Worm (Caenorhabditis elegans) whole organism, L2 larva: Measurements from ENCODE around the gene T23D5.8.

Experiments used
- R02D3.7 ChIP-seq: fragments of 150-350 bp; optimal IDR thresholded peaks from 2 replicates; lab custom pipeline; 2014; ENCODE audit warnings: missing biosample characterization, missing genetic modification characterization
- elt-1 ChIP-seq: fragments of 150-350 bp; optimal IDR thresholded peaks from 2 replicates; lab custom pipeline; 2014; ENCODE audit warnings: missing biosample characterization, missing genetic modification characterization
- gmeb-1 ChIP-seq: fragments of 150-350 bp; optimal IDR thresholded peaks from 2 replicates; lab custom pipeline; 2014; ENCODE audit warnings: missing biosample characterization, missing genetic modification characterization
- lsy-2 ChIP-seq, 2 experiments: fragments of 150-350 bp in 1 of 2; sonication (generic microtip) in 1 of 2; optimal IDR thresholded peaks; 2 replicates each; lab custom pipeline; 2014 to 2017; ENCODE audit warnings: missing biosample characterization in 2 of 2, missing genetic modification characterization in 2 of 2
- mab-5 ChIP-seq: fragments of 150-350 bp; optimal IDR thresholded peaks from 2 replicates; lab custom pipeline; 2014; ENCODE audit warnings: missing biosample characterization, missing genetic modification characterization
- mdl-1 ChIP-seq, 2 experiments: fragments of 150-350 bp in 1 of 2; sonication (generic microtip) in 1 of 2; optimal IDR thresholded peaks; 2 replicates each; lab custom pipeline; 2017; ENCODE audit warnings: missing biosample characterization in 2 of 2, missing genetic modification characterization in 2 of 2
- nhr-12 ChIP-seq: fragments of 150-350 bp; optimal IDR thresholded peaks from 2 replicates; lab custom pipeline; 2014; ENCODE audit warnings: missing biosample characterization, missing genetic modification characterization
- nhr-129 ChIP-seq: fragments of 150-350 bp; optimal IDR thresholded peaks from 2 replicates; lab custom pipeline; 2014; ENCODE audit warnings: missing biosample characterization, missing genetic modification characterization
- nhr-21 ChIP-seq: fragments of 150-350 bp; optimal IDR thresholded peaks from 2 replicates; lab custom pipeline; 2014; ENCODE audit warnings: missing biosample characterization, missing genetic modification characterization
- nhr-23 ChIP-seq: fragments of 150-350 bp; optimal IDR thresholded peaks from 2 replicates; lab custom pipeline; 2014; ENCODE audit warnings: missing biosample characterization, missing genetic modification reagents, missing genetic modification characterization
- nhr-6 ChIP-seq: fragments of 150-350 bp; optimal IDR thresholded peaks from 2 replicates; lab custom pipeline; 2014; ENCODE audit warnings: missing biosample characterization, missing genetic modification characterization
- sma-3 ChIP-seq: sonication (generic microtip); optimal IDR thresholded peaks from 2 replicates; lab custom pipeline; 2016; ENCODE audit warnings: missing genetic modification reagents, missing genetic modification characterization, missing compliant biosample characterization
- zag-1 ChIP-seq: fragments of 150-350 bp; optimal IDR thresholded peaks from 2 replicates; lab custom pipeline; 2014; ENCODE audit warnings: missing biosample characterization, missing genetic modification characterization

ce11 chrV:15702263-15702662 lies 46.0 kb downstream of the T23D5.8 start, which contains the start of gene nhr-53:
- TF ChIP-seq nhr-23 (tag; lab: Kevin White, UChicago) = no peak
- no peak for TF ChIP-seq mdl-1 (tag; optimal IDR thresholded peaks at IDR 0.05; lab: Kevin White, UChicago)
- no peak for TF ChIP-seq zag-1 (tag; lab: Kevin White, UChicago)
- no peak for TF ChIP-seq nhr-12 (tag; lab: Kevin White, UChicago)
- TF ChIP-seq mab-5 (tag; lab: Kevin White, UChicago) = no peak
- TF ChIP-seq elt-1 (tag; lab: Kevin White, UChicago) = no peak
- TF ChIP-seq gmeb-1 = no peak
- no peak for TF ChIP-seq nhr-21 (tag; lab: Kevin White, UChicago)
- TF ChIP-seq nhr-6 = no peak
- no peak for TF ChIP-seq sma-3 (GFP tag; lab: Kevin White, UChicago)
- TF ChIP-seq R02D3.7 (tag; lab: Kevin White, UChicago) = no peak
- TF ChIP-seq lsy-2 (tag; optimal IDR thresholded peaks at IDR 0.05; lab: Kevin White, UChicago) = no peak
- no peak for TF ChIP-seq nhr-129 (tag; lab: Kevin White, UChicago)
